Fruit fly (Drosophila melanogaster): ENCODE data around the gene CG10510.

DNA sequence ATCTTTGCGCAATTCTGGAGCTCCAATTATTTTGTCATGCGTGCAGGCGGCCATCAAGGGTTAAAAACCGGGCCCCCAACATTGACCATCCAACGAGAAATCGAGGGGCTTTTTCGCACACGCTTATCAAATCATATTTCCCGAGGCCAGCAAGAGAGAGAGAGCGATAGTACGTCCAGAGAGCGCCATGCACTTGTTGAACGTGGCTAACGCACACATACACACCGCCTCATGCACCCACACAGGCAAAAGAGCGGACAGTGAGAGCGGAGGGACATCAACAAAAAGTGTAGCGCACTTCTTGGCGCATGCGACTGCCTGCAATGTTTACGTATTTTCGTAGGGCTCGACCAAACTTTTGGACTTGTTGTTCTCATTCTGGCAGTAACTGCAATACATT is 23.4 kb downstream of the CG10510 start:
- TF ChIP-seq toe (GFP tag; optimal IDR thresholded peaks at IDR 0.05) (no peak), kay (GFP tag; ENCODE audit: borderline replicate concordance) (no peak), cnc (optimal IDR thresholded peaks at IDR 0.05) (no peak), CG1620 (GFP tag; optimal IDR thresholded peaks at IDR 0.05) (no peak), ovo (GFP tag; optimal IDR thresholded peaks at IDR 0.05) (no peak), Hr96 (GFP tag; optimal IDR thresholded peaks at IDR 0.05) (no peak), Clk (GFP tag; optimal IDR thresholded peaks at IDR 0.05) (no peak), tj (GFP tag; optimal IDR thresholded peaks at IDR 0.05) (no peak), Mnt (GFP tag; optimal IDR thresholded peaks at IDR 0.05) (no peak), CG33017 (tag; optimal IDR thresholded peaks at IDR 0.05) (no peak), CG12768 (GFP tag; optimal IDR thresholded peaks at IDR 0.05) (no peak), CG11617 (GFP tag; optimal IDR thresholded peaks at IDR 0.05) (no peak), CG5204 (GFP tag; optimal IDR thresholded peaks at IDR 0.05) (no peak), cic (GFP tag; optimal IDR thresholded peaks at IDR 0.05) (no peak)
